Worm (Caenorhabditis elegans): ENCODE data around the gene ooc-3.
A peak's percentile ranks its signal among the peaks of the same experiment; 100 is the strongest.

The ooc-3 gene

DNA sequence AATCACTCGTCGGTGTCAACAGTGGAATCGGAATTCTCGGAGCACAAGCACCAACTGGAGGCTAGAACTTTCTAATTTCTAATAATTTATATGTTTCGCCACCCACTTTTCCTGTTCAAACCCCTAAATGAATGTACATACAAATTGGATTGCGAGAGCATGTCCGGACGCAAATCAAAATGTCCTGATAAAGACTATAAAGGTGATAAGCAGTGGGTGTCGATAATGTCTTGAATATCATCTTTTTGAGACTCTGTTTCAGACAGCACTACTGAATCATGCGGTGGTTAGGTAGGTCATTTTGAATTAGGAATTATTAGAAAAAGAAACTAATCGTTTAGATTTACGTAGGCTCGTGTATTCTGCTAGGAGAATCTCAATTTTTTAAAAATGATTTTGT lies 46.4 kb downstream of the ooc-3 start, which contains the start of gene W02B12.1:
Gene W02B12.1, plus strand, starts transcription at position 269 of the 400 bp plus-strand sequence.
- no peak for TF ChIP-seq nhr-12 (tag; optimal IDR thresholded peaks at IDR 0.05)
- no peak for TF ChIP-seq unc-39 (tag; optimal IDR thresholded peaks at IDR 0.05)
- TF ChIP-seq pqm-1 (tag; optimal IDR thresholded peaks at IDR 0.05), result peak; percentile 72
- no peak for TF ChIP-seq ZK546.5 (tag; optimal IDR thresholded peaks at IDR 0.05)
- TF ChIP-seq egl-27 (tag; optimal IDR thresholded peaks at IDR 0.05), result no peak
- TF ChIP-seq ceh-28 (tag; optimal IDR thresholded peaks at IDR 0.05), result no peak
- TF ChIP-seq nhr-67 (tag; optimal IDR thresholded peaks at IDR 0.05), result no peak
- TF ChIP-seq ama-1 (optimal IDR thresholded peaks at IDR 0.05), result no peak
- TF ChIP-seq elt-2 (tag; optimal IDR thresholded peaks at IDR 0.05), result peak; percentile 77

ce11 chrII:11444973-11445372 lies 50.1 kb downstream of the ooc-3 start, which contains the start of gene W02B12.13:
W02B12.13 (plus strand) TSS chrII:11445273.
- TF ChIP-seq ZK546.5 (tag; optimal IDR thresholded peaks at IDR 0.05) (no peak), mml-1 (tag; optimal IDR thresholded peaks at IDR 0.05) (no peak), nhr-237 (tag; optimal IDR thresholded peaks at IDR 0.05) (no peak), fos-1 (tag; optimal IDR thresholded peaks at IDR 0.05) (no peak), nfya-1 (tag; optimal IDR thresholded peaks at IDR 0.05; ENCODE audit: insufficient read depth) (no peak), jun-1 (tag; optimal IDR thresholded peaks at IDR 0.05) (no peak), ceh-28 (tag; optimal IDR thresholded peaks at IDR 0.05) (no peak), tbx-2 (tag; optimal IDR thresholded peaks at IDR 0.05) (no peak), nhr-67 (tag; optimal IDR thresholded peaks at IDR 0.05) (no peak), R02D3.7 (tag; optimal IDR thresholded peaks at IDR 0.05) (no peak), nhr-43 (tag; optimal IDR thresholded peaks at IDR 0.05; ENCODE audit: poor library complexity, severe bottlenecking) (no peak), nhr-76 (tag; optimal IDR thresholded peaks at IDR 0.05) (no peak), egl-5 (tag; optimal IDR thresholded peaks at IDR 0.05) (no peak), daf-12 (tag; optimal IDR thresholded peaks at IDR 0.05) (no peak), nhr-77 (tag; optimal IDR thresholded peaks at IDR 0.05) (no peak)

ce11 chrII:11443862-11444261 lies 51.3 kb downstream of the ooc-3 start, which contains the start of gene adbp-1:
adbp-1 (plus strand) TSS chrII:11444162.
- TF ChIP-seq nfya-1 (tag; optimal IDR thresholded peaks at IDR 0.05; ENCODE audit: insufficient read depth) (no peak), egl-27 (tag; optimal IDR thresholded peaks at IDR 0.05) (no peak), ZK546.5 (tag; optimal IDR thresholded peaks at IDR 0.05) (no peak), lin-39 (tag; optimal IDR thresholded peaks at IDR 0.05) (no peak), ztf-4 (tag; optimal IDR thresholded peaks at IDR 0.05) (no peak), zag-1 (tag; optimal IDR thresholded peaks at IDR 0.05) (no peak), aly-2 (tag; optimal IDR thresholded peaks at IDR 0.05) (no peak), tbx-2 (tag; optimal IDR thresholded peaks at IDR 0.05) (no peak), jun-1 (tag; optimal IDR thresholded peaks at IDR 0.05) (no peak), elt-1 (tag; optimal IDR thresholded peaks at IDR 0.05) (no peak), nhr-11 (tag; optimal IDR thresholded peaks at IDR 0.05) (no peak), egl-5 (tag; optimal IDR thresholded peaks at IDR 0.05) (no peak), R02D3.7 (tag; optimal IDR thresholded peaks at IDR 0.05) (no peak), ceh-16 (tag; optimal IDR thresholded peaks at IDR 0.05) (no peak)
